Fruit fly (Drosophila melanogaster) whole organism, adult: ENCODE measurements around the gene CkIIalpha-i3.

ENCODE experiments used
- CG11617 ChIP-seq: fragments of 200-800 bp; sonication (Bioruptor generic); optimal IDR thresholded peaks from 2 replicates; lab custom pipeline; 2017; ENCODE audit warnings: mild to moderate bottlenecking, missing biosample characterization, missing genetic modification reagents, missing genetic modification characterization
- CG12768 ChIP-seq: fragments of 200-800 bp; sonication (Bioruptor generic); optimal IDR thresholded peaks from 2 replicates; lab custom pipeline; 2017; ENCODE audit warnings: missing biosample characterization, missing genetic modification characterization, mild to moderate bottlenecking, moderate library complexity, missing genetic modification reagents
- CG14711 ChIP-seq: fragments of 200-800 bp; sonication (Bioruptor generic); optimal IDR thresholded peaks from 2 replicates; lab custom pipeline; 2018; ENCODE audit warnings: missing biosample characterization, mild to moderate bottlenecking, missing genetic modification characterization, moderate library complexity
- CG1620 ChIP-seq: fragments of 200-800 bp; sonication (Bioruptor generic); optimal IDR thresholded peaks from 2 replicates; lab custom pipeline; 2016; ENCODE audit warnings: missing biosample characterization, missing genetic modification characterization
- CG33017 ChIP-seq: fragments of 200-800 bp; sonication (Bioruptor generic); optimal IDR thresholded peaks from 2 replicates; lab custom pipeline; 2018; ENCODE audit warnings: missing biosample characterization, mild to moderate bottlenecking, missing genetic modification characterization, moderate library complexity
- CG5204 ChIP-seq: fragments of 200-800 bp; sonication (Bioruptor generic); optimal IDR thresholded peaks from 2 replicates; lab custom pipeline; 2016; ENCODE audit warnings: missing biosample characterization, missing genetic modification characterization
- CG7045 ChIP-seq: fragments of 200-800 bp; sonication (Bioruptor generic); optimal IDR thresholded peaks from 2 replicates; lab custom pipeline; 2017; ENCODE audit warnings: missing biosample characterization, mild to moderate bottlenecking, missing genetic modification characterization
- CG7101 ChIP-seq: fragments of 200-800 bp; sonication (Bioruptor generic); optimal IDR thresholded peaks from 2 replicates; lab custom pipeline; 2018; ENCODE audit warnings: missing biosample characterization, mild to moderate bottlenecking, missing genetic modification characterization, moderate library complexity
- Clk ChIP-seq: fragments of 200-800 bp; sonication (Bioruptor generic); optimal IDR thresholded peaks from 2 replicates; lab custom pipeline; 2017; ENCODE audit warnings: missing biosample characterization, missing genetic modification characterization
- Crg-1 ChIP-seq: fragments of 200-800 bp; sonication (Bioruptor generic); optimal IDR thresholded peaks from 2 replicates; lab custom pipeline; 2016; ENCODE audit warnings: missing biosample characterization, missing genetic modification characterization
- Hr96 ChIP-seq: fragments of 200-800 bp; sonication (Bioruptor generic); optimal IDR thresholded peaks from 2 replicates; lab custom pipeline; 2016; ENCODE audit warnings: missing biosample characterization, missing genetic modification characterization
- Mnt ChIP-seq: fragments of 200-800 bp; sonication (Bioruptor generic); optimal IDR thresholded peaks from 2 replicates; lab custom pipeline; 2016; ENCODE audit warnings: missing biosample characterization, mild to moderate bottlenecking, missing genetic modification characterization
- bab1 ChIP-seq: fragments of 200-800 bp; sonication (Bioruptor generic); optimal IDR thresholded peaks from 3 replicates; lab custom pipeline; 2019; ENCODE audit warnings: missing biosample characterization, mild to moderate bottlenecking, missing genetic modification characterization, moderate library complexity
- cic ChIP-seq: fragments of 200-800 bp; sonication (Bioruptor generic); optimal IDR thresholded peaks from 2 replicates; lab custom pipeline; 2017; ENCODE audit warnings: missing biosample characterization, mild to moderate bottlenecking, missing genetic modification characterization, moderate library complexity
- cnc ChIP-seq, 2 experiments: fragments of >200 bp; optimal IDR thresholded peaks; 2 replicates each; lab custom pipeline; 2017
- kay ChIP-seq: fragments of 200-800 bp; sonication (Bioruptor generic); peaks from one replicate; lab custom pipeline; 2016; ENCODE audit warnings: missing biosample characterization, missing genetic modification characterization, borderline replicate concordance
- ovo ChIP-seq: fragments of 200-800 bp; sonication (Bioruptor generic); optimal IDR thresholded peaks from 2 replicates; lab custom pipeline; 2016; ENCODE audit warnings: missing biosample characterization, missing genetic modification characterization
- pad ChIP-seq: fragments of 200-800 bp; sonication (Bioruptor generic); optimal IDR thresholded peaks from 3 replicates; lab custom pipeline; 2017; ENCODE audit warnings: missing biosample characterization, missing genetic modification characterization, mild to moderate bottlenecking, moderate library complexity, missing genetic modification reagents
- tj ChIP-seq: fragments of 200-800 bp; sonication (Bioruptor generic); optimal IDR thresholded peaks from 3 replicates; lab custom pipeline; 2017; ENCODE audit warnings: missing biosample characterization, mild to moderate bottlenecking, missing genetic modification characterization, moderate library complexity
- toe ChIP-seq: fragments of 200-800 bp; sonication (Bioruptor generic); optimal IDR thresholded peaks from 2 replicates; lab custom pipeline; 2016; ENCODE audit warnings: missing biosample characterization, missing genetic modification characterization

Gene CkIIalpha-i3

dm6 chr3L:709882-710281 is 525 bp downstream of the CkIIalpha-i3 start:
- TF ChIP-seq Mnt (GFP tag; lab: Kevin White, UChicago) (no peak), bab1 (GFP tag; lab: Kevin White, UChicago) (no peak), Clk (GFP tag; lab: Kevin White, UChicago) (no peak), cnc (optimal IDR thresholded peaks at IDR 0.05; lab: Kevin White, UChicago) (no peak), Crg-1 (GFP tag; lab: Kevin White, UChicago) (no peak), ovo (GFP tag; lab: Kevin White, UChicago) (no peak), CG7101 (no peak), tj (GFP tag; lab: Kevin White, UChicago) (no peak), Hr96 (no peak), CG1620 (no peak)

DNA sequence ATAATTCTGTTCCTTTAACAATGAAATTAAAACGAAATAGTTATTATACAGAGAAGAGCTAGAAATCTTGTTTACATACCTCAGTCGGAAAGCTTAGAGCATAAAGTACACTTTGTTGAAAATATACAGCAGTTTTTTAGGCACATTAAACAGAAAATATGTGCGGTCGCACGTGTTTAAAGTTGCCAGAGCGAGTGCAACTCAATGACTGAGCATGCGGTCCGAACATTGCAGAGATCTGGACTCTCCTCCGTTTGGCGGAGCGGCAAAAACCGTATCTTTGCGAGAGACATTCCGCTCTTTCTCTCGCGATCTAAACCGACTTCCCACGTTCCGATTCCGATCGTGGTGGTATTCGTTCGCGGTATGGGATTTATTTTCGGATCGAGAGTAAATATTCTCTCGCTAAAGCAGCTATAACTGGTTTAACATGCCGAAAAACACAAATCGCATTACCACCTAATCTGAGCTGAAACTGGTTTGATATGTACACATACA is 2.4 kb downstream of the CkIIalpha-i3 start, which contains the start of gene CG13895:
Gene CG13895 (minus strand): TSS at position 214 of the 498 bp plus-strand sequence.
- TF ChIP-seq CG33017 (tag; lab: Kevin White, UChicago) (no peak), kay (GFP tag; lab: Kevin White, UChicago) (no peak), CG7045 (GFP tag; lab: Kevin White, UChicago) (no peak), CG1620 (no peak), tj (GFP tag; lab: Kevin White, UChicago) (no peak), Clk (GFP tag; lab: Kevin White, UChicago) (no peak), pad (GFP tag; lab: Kevin White, UChicago) (peak; percentile 37), Mnt (GFP tag; lab: Kevin White, UChicago) (peak; percentile 46), Crg-1 (GFP tag; lab: Kevin White, UChicago) (no peak), CG5204 (GFP tag; lab: Kevin White, UChicago) (no peak), CG14711 (tag; lab: Kevin White, UChicago) (no peak), ovo (GFP tag; lab: Kevin White, UChicago) (no peak), Hr96 (peak; percentile 4), toe (GFP tag; lab: Kevin White, UChicago) (no peak), CG11617 (GFP tag; lab: Kevin White, UChicago) (no peak), cnc (optimal IDR thresholded peaks at IDR 0.05; lab: Kevin White, UChicago) (no peak), bab1 (GFP tag; lab: Kevin White, UChicago) (peak; percentile 34), CG7101 (no peak), cic (no peak), CG12768 (GFP tag; lab: Kevin White, UChicago) (no peak)

DNA sequence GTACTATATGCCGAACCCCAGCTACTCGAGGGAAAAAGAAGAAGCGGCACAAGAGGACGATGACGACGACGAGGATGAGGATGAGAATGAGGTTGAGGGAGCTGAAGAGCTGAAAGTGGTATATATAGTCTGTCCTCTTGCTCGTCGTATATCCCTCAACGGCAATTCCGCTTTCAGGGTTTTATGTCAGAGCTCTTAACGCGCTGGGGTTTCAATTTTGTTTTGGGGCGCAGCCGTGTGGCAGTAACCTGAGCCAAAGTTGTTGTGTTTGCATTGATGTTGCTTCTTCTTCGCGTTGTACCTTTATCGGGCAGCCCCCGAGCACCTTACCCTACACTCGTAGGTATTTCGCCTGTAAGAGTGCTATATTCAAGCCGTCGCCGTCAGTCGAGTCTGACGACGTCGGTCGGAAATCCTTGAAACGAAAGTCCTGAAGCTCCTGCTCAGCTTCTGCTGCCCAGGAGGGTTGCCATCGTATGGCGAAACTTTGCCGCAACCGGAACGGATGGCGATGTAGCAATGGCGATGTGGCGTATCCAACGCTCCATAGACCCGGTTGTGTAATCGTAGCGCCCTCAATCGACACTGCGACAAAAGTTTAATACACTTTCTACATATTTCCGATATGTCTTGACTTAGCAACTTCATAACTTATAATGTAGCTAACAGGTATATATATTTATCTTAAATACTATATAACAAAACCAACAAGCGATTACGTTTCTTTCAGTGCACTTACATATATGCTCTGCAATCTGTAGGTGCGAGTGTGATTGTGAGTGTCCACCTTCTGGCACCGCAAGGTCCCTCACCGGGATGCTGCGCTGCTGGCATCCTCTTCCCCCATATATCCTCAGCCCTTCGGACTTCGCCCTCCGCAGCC is 5.5 kb downstream of the CkIIalpha-i3 start:
- TF ChIP-seq CG1620: no peak
- no peak for TF ChIP-seq kay (GFP tag; lab: Kevin White, UChicago)
- TF ChIP-seq CG33017 (tag; lab: Kevin White, UChicago): no peak
- TF ChIP-seq cic: no peak
- no peak for TF ChIP-seq CG12768 (GFP tag; lab: Kevin White, UChicago)
- no peak for TF ChIP-seq Mnt (GFP tag; lab: Kevin White, UChicago)
- TF ChIP-seq cnc (optimal IDR thresholded peaks at IDR 0.05; lab: Kevin White, UChicago): no peak
- no peak for TF ChIP-seq CG7101
- TF ChIP-seq CG14711 (tag; lab: Kevin White, UChicago): no peak
- no peak for TF ChIP-seq toe (GFP tag; lab: Kevin White, UChicago)
- TF ChIP-seq CG11617 (GFP tag; lab: Kevin White, UChicago): no peak
- TF ChIP-seq tj (GFP tag; lab: Kevin White, UChicago): no peak
- TF ChIP-seq Clk (GFP tag; lab: Kevin White, UChicago): no peak
- no peak for TF ChIP-seq CG7045 (GFP tag; lab: Kevin White, UChicago)
- TF ChIP-seq pad (GFP tag; lab: Kevin White, UChicago): no peak
- no peak for TF ChIP-seq CG5204 (GFP tag; lab: Kevin White, UChicago)
- no peak for TF ChIP-seq Hr96
- no peak for TF ChIP-seq Crg-1 (GFP tag; lab: Kevin White, UChicago)

dm6 chr3L:703160-703793 is 7.1 kb downstream of the CkIIalpha-i3 start:
- TF ChIP-seq bab1 (GFP tag; lab: Kevin White, UChicago) (no peak), CG5204 (GFP tag; lab: Kevin White, UChicago) (no peak), CG11617 (GFP tag; lab: Kevin White, UChicago) (no peak), CG33017 (tag; lab: Kevin White, UChicago) (no peak), Mnt (GFP tag; lab: Kevin White, UChicago) (no peak), Crg-1 (GFP tag; lab: Kevin White, UChicago) (no peak), toe (GFP tag; lab: Kevin White, UChicago) (no peak), CG12768 (GFP tag; lab: Kevin White, UChicago) (no peak), tj (GFP tag; lab: Kevin White, UChicago) (no peak), CG7101 (no peak), Hr96 (no peak), cnc (optimal IDR thresholded peaks at IDR 0.05; lab: Kevin White, UChicago) (no peak), cic (no peak), CG1620 (no peak)
